Fruit fly (Drosophila melanogaster): ENCODE results near the gene CG15599.

dm6 chrX:15712409-15712808, 23.8 kb upstream of the CG15599 start, which contains the start of gene HUWE1:
- TF ChIP-seq h (GFP tag; optimal IDR thresholded peaks at IDR 0.05) (no peak), pan (optimal IDR thresholded peaks at IDR 0.05) (no peak), Jra (GFP tag; optimal IDR thresholded peaks at IDR 0.05) (no peak), foxo (GFP tag; optimal IDR thresholded peaks at IDR 0.05) (no peak), GATAd (GFP tag; optimal IDR thresholded peaks at IDR 0.05) (no peak), Dif (GFP tag; optimal IDR thresholded peaks at IDR 0.05; ENCODE audit: partially characterized antibody) (no peak), usp (GFP tag; optimal IDR thresholded peaks at IDR 0.05) (no peak), CG32264 (GFP tag; optimal IDR thresholded peaks at IDR 0.05) (no peak), CrebA (GFP tag; optimal IDR thresholded peaks at IDR 0.05; ENCODE audit: borderline replicate concordance) (no peak), tai (GFP tag; optimal IDR thresholded peaks at IDR 0.05) (no peak)
